1 fruit fly cellular context compared by ENCODE assay signal in the genomic region with DNA sequence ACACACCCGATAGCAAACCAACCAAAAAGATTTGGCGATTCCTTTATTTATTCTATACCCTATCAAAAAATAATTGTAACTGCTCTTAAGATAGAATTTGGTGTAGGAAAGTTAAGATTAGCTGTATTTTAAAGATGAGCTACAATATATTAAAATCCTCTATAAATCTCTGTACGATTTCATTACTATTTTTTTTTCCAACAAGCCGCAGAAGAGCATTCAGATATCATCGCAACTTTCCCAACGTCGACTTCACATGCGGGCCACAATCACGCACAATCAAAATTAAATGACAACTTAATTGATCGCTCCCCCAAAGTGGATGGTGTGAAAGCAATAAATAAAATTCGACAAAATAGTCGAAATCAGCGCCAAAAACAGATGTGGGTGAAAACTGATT.
TF ChIP-seq lines count a peak whose summit lies in the region.

No protein-coding gene starts in this region.

TF ChIP-seq in whole organism, embryonic, 481 proteins besides CTCF, POLR2A, EP300 and RAD21 (continued from another document and continues in another):
- no peak for TF ChIP-seq CG15479 (GFP tag; optimal IDR thresholded peaks at IDR 0.05; lab: Kevin White, UChicago)
- TF ChIP-seq CG10431 (GFP tag; optimal IDR thresholded peaks at IDR 0.05; lab: Kevin White, UChicago): no peak
- peak; percentile 10; the same call in 1 of the 2 replicates for TF ChIP-seq ranshi (GFP tag; IDR thresholded peaks at IDR 0.05; lab: Robert Waterston, UW)
- TF ChIP-seq Rfx (GFP tag; IDR thresholded peaks at IDR 0.05; lab: Robert Waterston, UW): peak; percentile 50
- no peak for TF ChIP-seq shn (GFP tag; optimal IDR thresholded peaks at IDR 0.05; lab: Kevin White, UChicago)
- no peak for TF ChIP-seq CG9609 (GFP tag; optimal IDR thresholded peaks at IDR 0.05; lab: Kevin White, UChicago)
- TF ChIP-seq CG3726 (GFP tag; IDR thresholded peaks at IDR 0.05; lab: Robert Waterston, UW): no peak
- peak; percentile 14 to 27 for TF ChIP-seq dpn (GFP tag; optimal IDR thresholded peaks at IDR 0.05; lab: Kevin White, UChicago)
- TF ChIP-seq tap (tag; optimal IDR thresholded peaks at IDR 0.05; lab: Kevin White, UChicago): no peak
- TF ChIP-seq oc (tag; optimal IDR thresholded peaks at IDR 0.05; lab: Kevin White, UChicago): no peak
- TF ChIP-seq Lpt (GFP tag; optimal IDR thresholded peaks at IDR 0.05; lab: Kevin White, UChicago): no peak
- TF ChIP-seq HLHmδ (GFP tag; optimal IDR thresholded peaks at IDR 0.05; lab: Kevin White, UChicago): no peak
- no peak for TF ChIP-seq CG3838 (GFP tag; optimal IDR thresholded peaks at IDR 0.05; lab: Kevin White, UChicago)
- TF ChIP-seq CG2712 (tag; optimal IDR thresholded peaks at IDR 0.05; lab: Kevin White, UChicago): no peak
- TF ChIP-seq CG1529 (GFP tag; optimal IDR thresholded peaks at IDR 0.05; lab: Kevin White, UChicago): peak; percentile 18
- no peak for TF ChIP-seq gsb-n (tag; optimal IDR thresholded peaks at IDR 0.05; lab: Kevin White, UChicago)
- TF ChIP-seq CG14965 (GFP tag; optimal IDR thresholded peaks at IDR 0.05; lab: Kevin White, UChicago; ENCODE audit: borderline replicate concordance): no peak
- TF ChIP-seq Hr3 (GFP tag; optimal IDR thresholded peaks at IDR 0.05; lab: Kevin White, UChicago): no peak
- TF ChIP-seq CG3065 (GFP tag; optimal IDR thresholded peaks at IDR 0.05; lab: Kevin White, UChicago): no peak
- no peak for TF ChIP-seq kay (GFP tag; optimal IDR thresholded peaks at IDR 0.05; lab: Kevin White, UChicago)
- TF ChIP-seq Scr (GFP tag; IDR thresholded peaks at IDR 0.05; lab: Robert Waterston, UW; ENCODE audit: partially characterized antibody): no peak
- no peak for TF ChIP-seq CG2875 (GFP tag; optimal IDR thresholded peaks at IDR 0.05; lab: Kevin White, UChicago)
- no peak for TF ChIP-seq Taf1 (GFP tag; IDR thresholded peaks at IDR 0.05; lab: Robert Waterston, UW)
- no peak for TF ChIP-seq trh (GFP tag; optimal IDR thresholded peaks at IDR 0.05; lab: Kevin White, UChicago)
- no peak for TF ChIP-seq CG17912 (GFP tag; optimal IDR thresholded peaks at IDR 0.05; lab: Kevin White, UChicago)
- no peak for TF ChIP-seq BEAF-32 (GFP tag; optimal IDR thresholded peaks at IDR 0.05; lab: Kevin White, UChicago)
- TF ChIP-seq Bgb (GFP tag; IDR thresholded peaks at IDR 0.05; lab: Robert Waterston, UW; ENCODE audit: partially characterized antibody): no peak
- no peak for TF ChIP-seq CrebB (tag; optimal IDR thresholded peaks at IDR 0.05; lab: Kevin White, UChicago)
- TF ChIP-seq Bteb2 (GFP tag; optimal IDR thresholded peaks at IDR 0.05; lab: Kevin White, UChicago): no peak
- no peak for TF ChIP-seq Gug (GFP tag; IDR thresholded peaks at IDR 0.05; lab: Robert Waterston, UW)
- peak; percentile 14 for TF ChIP-seq CG15514 (GFP tag; optimal IDR thresholded peaks at IDR 0.05; lab: Kevin White, UChicago)
- TF ChIP-seq CG18764 (GFP tag; optimal IDR thresholded peaks at IDR 0.05; lab: Kevin White, UChicago): no peak
- TF ChIP-seq schlank (tag; optimal IDR thresholded peaks at IDR 0.05; lab: Kevin White, UChicago): no peak
- peak; percentile 38 for TF ChIP-seq Ets65A (GFP tag; lab: Kevin White, UChicago)
- TF ChIP-seq CG10267 (tag; optimal IDR thresholded peaks at IDR 0.05; lab: Kevin White, UChicago): no peak
- peak; percentile 37; the same call in 1 of the 2 replicates for TF ChIP-seq slbo (GFP tag; IDR thresholded peaks at IDR 0.05; lab: Robert Waterston, UW)
- no peak for TF ChIP-seq CG33213 (GFP tag; optimal IDR thresholded peaks at IDR 0.05; lab: Kevin White, UChicago)
- TF ChIP-seq sqz (GFP tag; optimal IDR thresholded peaks at IDR 0.05; lab: Kevin White, UChicago): no peak
- TF ChIP-seq Atf3 (GFP tag; optimal IDR thresholded peaks at IDR 0.05; lab: Kevin White, UChicago): no peak
- no peak for TF ChIP-seq onecut (GFP tag; IDR thresholded peaks at IDR 0.05; lab: Robert Waterston, UW)
- peak; percentile 30; the same call in 2 of the 3 replicates for TF ChIP-seq tgo (GFP tag; IDR thresholded peaks at IDR 0.05; lab: Robert Waterston, UW)
- TF ChIP-seq CG4617 (GFP tag; optimal IDR thresholded peaks at IDR 0.05; lab: Kevin White, UChicago; ENCODE audit: borderline replicate concordance): no peak
- no peak for TF ChIP-seq CG7987 (GFP tag; optimal IDR thresholded peaks at IDR 0.05; lab: Kevin White, UChicago)
- TF ChIP-seq fd102C (GFP tag; optimal IDR thresholded peaks at IDR 0.05; lab: Kevin White, UChicago): no peak
- no peak for TF ChIP-seq lov (optimal IDR thresholded peaks at IDR 0.05; lab: Kevin White, UChicago)
- no peak for TF ChIP-seq lov (GFP tag; IDR thresholded peaks at IDR 0.05; lab: Robert Waterston, UW)
- no peak for TF ChIP-seq CG16863 (GFP tag; optimal IDR thresholded peaks at IDR 0.05; lab: Kevin White, UChicago)
- no peak for TF ChIP-seq CG14667 (GFP tag; IDR thresholded peaks at IDR 0.05; lab: Robert Waterston, UW)
- no peak; the same call in 2 of the 3 replicates for TF ChIP-seq so (GFP tag; IDR thresholded peaks at IDR 0.05; lab: Robert Waterston, UW)
- no peak for TF ChIP-seq ERR (GFP tag; optimal IDR thresholded peaks at IDR 0.05; lab: Kevin White, UChicago)
- peak; percentile 25 for TF ChIP-seq Hmr (GFP tag; optimal IDR thresholded peaks at IDR 0.05; lab: Kevin White, UChicago)
- peak; percentile 27; the same call in 1 of the 2 replicates for TF ChIP-seq stc (GFP tag; IDR thresholded peaks at IDR 0.05; lab: Robert Waterston, UW)
- no peak for TF ChIP-seq wek (GFP tag; optimal IDR thresholded peaks at IDR 0.05; lab: Kevin White, UChicago)
- TF ChIP-seq stwl (tag; optimal IDR thresholded peaks at IDR 0.05; lab: Kevin White, UChicago): no peak
- TF ChIP-seq bbx (GFP tag; IDR thresholded peaks at IDR 0.05; lab: Robert Waterston, UW; ENCODE audit: partially characterized antibody): no peak
- peak; percentile 64; the same call in 1 of the 2 replicates for TF ChIP-seq vvl (GFP tag; IDR thresholded peaks at IDR 0.05; lab: Robert Waterston, UW)
- TF ChIP-seq CG10366 (GFP tag; IDR thresholded peaks at IDR 0.05; lab: Robert Waterston, UW): peak; percentile 29; the same call in 1 of the 2 replicates
- TF ChIP-seq ro (GFP tag; IDR thresholded peaks at IDR 0.05; lab: Robert Waterston, UW): no peak
- peak; percentile 36 for TF ChIP-seq CoRest (tag; optimal IDR thresholded peaks at IDR 0.05; lab: Kevin White, UChicago)
- no peak for TF ChIP-seq Ravus (GFP tag; IDR thresholded peaks at IDR 0.05; lab: Robert Waterston, UW)
- no peak for TF ChIP-seq Nf-YB (GFP tag; optimal IDR thresholded peaks at IDR 0.05; lab: Kevin White, UChicago)
- TF ChIP-seq inv (GFP tag; IDR thresholded peaks at IDR 0.05; lab: Robert Waterston, UW; ENCODE audit: partially characterized antibody): no peak
- TF ChIP-seq Fer2 (tag; optimal IDR thresholded peaks at IDR 0.05; lab: Kevin White, UChicago): no peak
- no peak for TF ChIP-seq HLH4C (GFP tag; IDR thresholded peaks at IDR 0.05; lab: Robert Waterston, UW; ENCODE audit: partially characterized antibody)
- peak; percentile 11 for TF ChIP-seq grau (tag; optimal IDR thresholded peaks at IDR 0.05; lab: Kevin White, UChicago)
- no peak for TF ChIP-seq GATAe (GFP tag; conservative IDR thresholded peaks at IDR 0.05; lab: Robert Waterston, UW)
- TF ChIP-seq exex (tag; optimal IDR thresholded peaks at IDR 0.05; lab: Kevin White, UChicago): peak; percentile 61
- TF ChIP-seq Ets97D (GFP tag; optimal IDR thresholded peaks at IDR 0.05; lab: Kevin White, UChicago): no peak
- TF ChIP-seq crp (GFP tag; optimal IDR thresholded peaks at IDR 0.05; lab: Kevin White, UChicago): no peak
- no peak for TF ChIP-seq CG6791 (GFP tag; IDR thresholded peaks at IDR 0.05; lab: Robert Waterston, UW; ENCODE audit: partially characterized antibody)
- no peak for TF ChIP-seq Bdp1 (GFP tag; optimal IDR thresholded peaks at IDR 0.05; lab: Kevin White, UChicago)
- no peak for TF ChIP-seq al (GFP tag; IDR thresholded peaks at IDR 0.05; lab: Robert Waterston, UW)
- TF ChIP-seq ara (GFP tag; IDR thresholded peaks at IDR 0.05; lab: Robert Waterston, UW): no peak
- TF ChIP-seq Dad (GFP tag; optimal IDR thresholded peaks at IDR 0.05; lab: Kevin White, UChicago): no peak
- no peak for TF ChIP-seq Vsx1 (GFP tag; optimal IDR thresholded peaks at IDR 0.05; lab: Kevin White, UChicago)
- TF ChIP-seq CG13287 (GFP tag; IDR thresholded peaks at IDR 0.05; lab: Robert Waterston, UW; ENCODE audit: partially characterized antibody): no peak
- TF ChIP-seq CG13894 (tag; optimal IDR thresholded peaks at IDR 0.05; lab: Kevin White, UChicago): no peak
- no peak for TF ChIP-seq slou (GFP tag; optimal IDR thresholded peaks at IDR 0.05; lab: Kevin White, UChicago)
- TF ChIP-seq CG13624 (GFP tag; optimal IDR thresholded peaks at IDR 0.05; lab: Kevin White, UChicago): peak; percentile 5
- TF ChIP-seq psq (GFP tag; optimal IDR thresholded peaks at IDR 0.05; lab: Kevin White, UChicago): no peak
- TF ChIP-seq az2 (GFP tag; optimal IDR thresholded peaks at IDR 0.05; lab: Kevin White, UChicago): peak; percentile 23
- no peak for TF ChIP-seq CG43689 (GFP tag; IDR thresholded peaks at IDR 0.05; lab: Robert Waterston, UW)
- TF ChIP-seq CG10979 (tag; optimal IDR thresholded peaks at IDR 0.05; lab: Kevin White, UChicago): peak; percentile 31
- TF ChIP-seq E2f1 (GFP tag; IDR thresholded peaks at IDR 0.05; lab: Robert Waterston, UW): peak; percentile 52
- TF ChIP-seq MBD-R2 (GFP tag; IDR thresholded peaks at IDR 0.05; lab: Robert Waterston, UW): no peak; the same call in 1 of the 2 replicates
- TF ChIP-seq trem (tag; optimal IDR thresholded peaks at IDR 0.05; lab: Kevin White, UChicago): no peak
- peak; percentile 92 for TF ChIP-seq D19A (tag; optimal IDR thresholded peaks at IDR 0.05; lab: Kevin White, UChicago)
- no peak for TF ChIP-seq odd (GFP tag; optimal IDR thresholded peaks at IDR 0.05; lab: Kevin White, UChicago)
- TF ChIP-seq nerfin-2 (GFP tag; IDR thresholded peaks at IDR 0.05; lab: Robert Waterston, UW; ENCODE audit: partially characterized antibody): no peak
- no peak for TF ChIP-seq CG17568 (GFP tag; optimal IDR thresholded peaks at IDR 0.05; lab: Kevin White, UChicago)
- no peak for TF ChIP-seq vnd (GFP tag; IDR thresholded peaks at IDR 0.05; lab: Robert Waterston, UW; ENCODE audit: partially characterized antibody)
- 0 out of 2 replicates have a peak, but pooled peaks have one; percentile 16 for TF ChIP-seq CG31441 (GFP tag; IDR thresholded peaks at IDR 0.05; lab: Robert Waterston, UW)
- TF ChIP-seq tna (GFP tag; IDR thresholded peaks at IDR 0.05; lab: Robert Waterston, UW; ENCODE audit: partially characterized antibody): no peak
- no peak for TF ChIP-seq CG3407 (GFP tag; optimal IDR thresholded peaks at IDR 0.05; lab: Kevin White, UChicago)
- no peak for TF ChIP-seq D (optimal IDR thresholded peaks at IDR 0.05; lab: Kevin White, UChicago)
- peak; percentile 7 for TF ChIP-seq D (GFP tag; optimal IDR thresholded peaks at IDR 0.05; lab: Kevin White, UChicago)
- TF ChIP-seq tio (GFP tag; optimal IDR thresholded peaks at IDR 0.05; lab: Kevin White, UChicago): no peak
- peak; percentile 51; the same call in 1 of the 3 replicates for TF ChIP-seq ci (GFP tag; IDR thresholded peaks at IDR 0.05; lab: Robert Waterston, UW)
- TF ChIP-seq CG11695 (GFP tag; IDR thresholded peaks at IDR 0.05; lab: Robert Waterston, UW): peak; percentile 46; the same call in 1 of the 3 replicates
- TF ChIP-seq CG2120 (GFP tag; optimal IDR thresholded peaks at IDR 0.05; lab: Kevin White, UChicago): peak; percentile 51
- no peak for TF ChIP-seq CG6175 (GFP tag; IDR thresholded peaks at IDR 0.05; lab: Robert Waterston, UW)
- no peak for TF ChIP-seq chn (GFP tag; optimal IDR thresholded peaks at IDR 0.05; lab: Kevin White, UChicago)
- TF ChIP-seq Sox100B (GFP tag; optimal IDR thresholded peaks at IDR 0.05; lab: Kevin White, UChicago): peak; percentile 65
- peak; percentile 24 for TF ChIP-seq grn (GFP tag; optimal IDR thresholded peaks at IDR 0.05; lab: Kevin White, UChicago)
- TF ChIP-seq Dbx (GFP tag; IDR thresholded peaks at IDR 0.05; lab: Robert Waterston, UW): 0 out of 3 replicates have a peak, but pooled peaks have one; percentile 10
- peak; percentile 58 for TF ChIP-seq CG11504 (tag; optimal IDR thresholded peaks at IDR 0.05; lab: Kevin White, UChicago)
- peak; percentile 66 for TF ChIP-seq CG14441 (GFP tag; IDR thresholded peaks at IDR 0.05; lab: Robert Waterston, UW)
- TF ChIP-seq lbe (GFP tag; optimal IDR thresholded peaks at IDR 0.05; lab: Kevin White, UChicago): no peak
- no peak for TF ChIP-seq CG1602 (GFP tag; optimal IDR thresholded peaks at IDR 0.05; lab: Kevin White, UChicago)
- TF ChIP-seq ab (GFP tag; optimal IDR thresholded peaks at IDR 0.05; lab: Kevin White, UChicago): no peak
- TF ChIP-seq Elba2 (GFP tag; optimal IDR thresholded peaks at IDR 0.05; lab: Kevin White, UChicago): no peak
- TF ChIP-seq CG42726 (GFP tag; IDR thresholded peaks at IDR 0.05; lab: Robert Waterston, UW; ENCODE audit: partially characterized antibody): no peak
- no peak for TF ChIP-seq Spps (tag; optimal IDR thresholded peaks at IDR 0.05; lab: Kevin White, UChicago)
- no peak for TF ChIP-seq ash1 (GFP tag; optimal IDR thresholded peaks at IDR 0.05; lab: Kevin White, UChicago)
- TF ChIP-seq gem (tag; optimal IDR thresholded peaks at IDR 0.05; lab: Kevin White, UChicago): peak; percentile 61
- TF ChIP-seq Sox102F (GFP tag; optimal IDR thresholded peaks at IDR 0.05; lab: Kevin White, UChicago): peak; percentile 69
- peak in 1 of 2 experiments; percentile 66 for TF ChIP-seq Hr51 (GFP tag; optimal IDR thresholded peaks at IDR 0.05; lab: Kevin White, UChicago)
- no peak for TF ChIP-seq CG12219 (GFP tag; optimal IDR thresholded peaks at IDR 0.05; lab: Kevin White, UChicago)
- TF ChIP-seq Dfd (GFP tag; optimal IDR thresholded peaks at IDR 0.05; lab: Kevin White, UChicago): no peak
- no peak for TF ChIP-seq CG17186 (GFP tag; optimal IDR thresholded peaks at IDR 0.05; lab: Kevin White, UChicago)
- TF ChIP-seq dimm (GFP tag; IDR thresholded peaks at IDR 0.05; lab: Robert Waterston, UW): no peak
- no peak for TF ChIP-seq eyg (GFP tag; optimal IDR thresholded peaks at IDR 0.05; lab: Kevin White, UChicago)
- TF ChIP-seq Nf-YA (GFP tag; IDR thresholded peaks at IDR 0.05; lab: Robert Waterston, UW): no peak
- no peak; the same call in 1 of the 2 replicates for TF ChIP-seq ssp (GFP tag; IDR thresholded peaks at IDR 0.05; lab: Robert Waterston, UW)
- peak in 1 of 2 experiments; percentile 26 for TF ChIP-seq bsh (GFP tag; optimal IDR thresholded peaks at IDR 0.05; lab: Kevin White, UChicago)
- TF ChIP-seq Oaz (GFP tag; IDR thresholded peaks at IDR 0.05; lab: Robert Waterston, UW): 0 out of 2 replicates have a peak, but pooled peaks have one; percentile 39
- TF ChIP-seq Sin3A (optimal IDR thresholded peaks at IDR 0.05; lab: Kevin White, UChicago): no peak
- peak; percentile 22 for TF ChIP-seq bab2 (GFP tag; optimal IDR thresholded peaks at IDR 0.05; lab: Kevin White, UChicago)
